Fruit fly (Drosophila melanogaster): Measurements from ENCODE around the gene CG8492.
A peak's percentile ranks its signal among the peaks of the same experiment; 100 is the strongest.

Gene CG8492

dm6 chr3L:7743741-7744140 is 11.8 kb upstream of the CG8492 start:
- TF ChIP-seq CG16813 (GFP tag; IDR thresholded peaks at IDR 0.05; ENCODE audit: partially characterized antibody) (no peak), lmd (GFP tag; IDR thresholded peaks at IDR 0.05) (no peak), CG1024 (GFP tag; IDR thresholded peaks at IDR 0.05) (no peak), kni (GFP tag; optimal IDR thresholded peaks at IDR 0.05) (no peak), CG10366 (GFP tag; IDR thresholded peaks at IDR 0.05) (no peak), fru (optimal IDR thresholded peaks at IDR 0.05) (no peak), oc (tag; optimal IDR thresholded peaks at IDR 0.05) (peak; percentile 30), CG8089 (GFP tag; optimal IDR thresholded peaks at IDR 0.05) (no peak), E2f1 (GFP tag; IDR thresholded peaks at IDR 0.05) (no peak), CG7372 (GFP tag; IDR thresholded peaks at IDR 0.05) (no peak), CG13894 (tag; optimal IDR thresholded peaks at IDR 0.05) (no peak), CG1647 (GFP tag; optimal IDR thresholded peaks at IDR 0.05) (no peak), gce (GFP tag; IDR thresholded peaks at IDR 0.05) (no peak), MESR4 (GFP tag; optimal IDR thresholded peaks at IDR 0.05) (no peak), CG3163 (GFP tag; optimal IDR thresholded peaks at IDR 0.05) (peak; percentile 59), Hr78 (GFP tag; optimal IDR thresholded peaks at IDR 0.05) (peak in 1 of 2 experiments; percentile 20), CG6854 (GFP tag; optimal IDR thresholded peaks at IDR 0.05) (no peak), chinmo (GFP tag; IDR thresholded peaks at IDR 0.05; ENCODE audit: partially characterized antibody) (peak; percentile 94; the same call in 3 of the 4 replicates), tin (GFP tag; optimal IDR thresholded peaks at IDR 0.05) (no peak), sd (tag; optimal IDR thresholded peaks at IDR 0.05) (peak; percentile 48), al (GFP tag; IDR thresholded peaks at IDR 0.05) (no peak), HLHmδ (GFP tag; optimal IDR thresholded peaks at IDR 0.05) (no peak), dysf (GFP tag; IDR thresholded peaks at IDR 0.05) (no peak), CG31388 (GFP tag; optimal IDR thresholded peaks at IDR 0.05) (no peak), abd-A (tag; optimal IDR thresholded peaks at IDR 0.05) (peak; percentile 37), hkb (optimal IDR thresholded peaks at IDR 0.05) (no peak), hkb (GFP tag; IDR thresholded peaks at IDR 0.05) (no peak), croc (GFP tag; conservative IDR thresholded peaks at IDR 0.05) (no peak), sqz (GFP tag; optimal IDR thresholded peaks at IDR 0.05) (peak; percentile 65), tna (GFP tag; IDR thresholded peaks at IDR 0.05; ENCODE audit: partially characterized antibody) (no peak), CG10959 (GFP tag; IDR thresholded peaks at IDR 0.05) (no peak), CG15269 (tag; optimal IDR thresholded peaks at IDR 0.05) (no peak), CG14667 (GFP tag; IDR thresholded peaks at IDR 0.05) (no peak), CG6654 (GFP tag; optimal IDR thresholded peaks at IDR 0.05) (no peak), fu2 (GFP tag; optimal IDR thresholded peaks at IDR 0.05) (no peak), CG42726 (GFP tag; IDR thresholded peaks at IDR 0.05; ENCODE audit: partially characterized antibody) (no peak), lola (GFP tag; optimal IDR thresholded peaks at IDR 0.05) (no peak), Trl (optimal IDR thresholded peaks at IDR 0.05) (peak in 1 of 2 experiments; percentile 20), Trl (GFP tag; optimal IDR thresholded peaks at IDR 0.05) (no peak), CG12942 (GFP tag; optimal IDR thresholded peaks at IDR 0.05) (no peak), dati (GFP tag; IDR thresholded peaks at IDR 0.05) (no peak), sr (GFP tag; IDR thresholded peaks at IDR 0.05) (peak; percentile 69; the same call in 1 of the 3 replicates), bcd (GFP tag; optimal IDR thresholded peaks at IDR 0.05) (no peak)

dm6 chr3L:7742941-7743340 is 10.9 kb upstream of the CG8492 start, which contains the start of gene Snmp2:
Snmp2 (minus strand) TSS chr3L:7743041.
- TF ChIP-seq sqz (GFP tag; optimal IDR thresholded peaks at IDR 0.05) (peak; percentile 45), H15 (GFP tag; IDR thresholded peaks at IDR 0.05) (no peak), CG12769 (tag; optimal IDR thresholded peaks at IDR 0.05) (no peak), CG1602 (GFP tag; optimal IDR thresholded peaks at IDR 0.05) (no peak), Poxn (GFP tag; IDR thresholded peaks at IDR 0.05) (no peak), grau (tag; optimal IDR thresholded peaks at IDR 0.05) (no peak), Trl (optimal IDR thresholded peaks at IDR 0.05) (peak in 1 of 2 experiments; percentile 1), Trl (GFP tag; optimal IDR thresholded peaks at IDR 0.05) (no peak), cad (GFP tag; optimal IDR thresholded peaks at IDR 0.05) (no peak), fu2 (GFP tag; optimal IDR thresholded peaks at IDR 0.05) (no peak), chinmo (GFP tag; IDR thresholded peaks at IDR 0.05; ENCODE audit: partially characterized antibody) (0 out of 4 replicates have a peak, but pooled peaks have one; percentile 6), CG7357 (GFP tag; IDR thresholded peaks at IDR 0.05) (no peak), CG3163 (GFP tag; optimal IDR thresholded peaks at IDR 0.05) (peak; percentile 65), CG11560 (tag; IDR thresholded peaks at IDR 0.05) (no peak), CG12104 (GFP tag; optimal IDR thresholded peaks at IDR 0.05) (no peak), lilli (GFP tag; optimal IDR thresholded peaks at IDR 0.05) (no peak), ATbp (GFP tag; optimal IDR thresholded peaks at IDR 0.05) (no peak)

All from whole organism, embryonic.